Worm (Caenorhabditis elegans): ENCODE data around the gene acr-15.

The acr-15 gene

ce11 chrV:8534534-8535283 lies 17.8 kb upstream of the acr-15 start, which contains the start of the genes his-6 and his-5:
Gene his-6, minus strand, starts transcription at chrV:8534977.
Gene his-5, plus strand, starts transcription at chrV:8535214.
- TF ChIP-seq F39B2.1 (GFP tag; IDR thresholded peaks at IDR 0.05) (peak; percentile 98), pbrm-1 (GFP tag; IDR thresholded peaks at IDR 0.05) (0 out of 2 replicates have a peak, but pooled peaks have one; percentile 30), hmg-1.2 (GFP tag; IDR thresholded peaks at IDR 0.05) (peak; percentile 30; the same call in 1 of the 2 replicates), D2030.7 (GFP tag; IDR thresholded peaks at IDR 0.05) (peak; percentile 35; the same call in 1 of the 2 replicates), dox-1 (GFP tag; IDR thresholded peaks at IDR 0.05) (peak; percentile 69), C06A6.2 (GFP tag; conservative IDR thresholded peaks at IDR 0.05) (peak; percentile 58; the same call in 1 of the 2 replicates), mcd-1 (GFP tag; IDR thresholded peaks at IDR 0.05) (0 out of 2 replicates have a peak, but pooled peaks have one; percentile 36), sea-2 (GFP tag; IDR thresholded peaks at IDR 0.05) (0 out of 2 replicates have a peak, but pooled peaks have one; percentile 10)

ce11 chrV:8536213-8536612 lies 16.3 kb upstream of the acr-15 start, which contains the start of gene his-39:
Gene his-39, plus strand, starts transcription at chrV:8536513.
- no peak for TF ChIP-seq lin-26 (GFP tag; IDR thresholded peaks at IDR 0.05)
- no peak for TF ChIP-seq sdz-38 (tag; optimal IDR thresholded peaks at IDR 0.05)
- no peak for TF ChIP-seq chd-7 (tag; optimal IDR thresholded peaks at IDR 0.05)
- no peak for TF ChIP-seq dpl-1 (GFP tag; optimal IDR thresholded peaks at IDR 0.05)
- no peak for TF ChIP-seq ets-4 (GFP tag; optimal IDR thresholded peaks at IDR 0.05)
- no peak for TF ChIP-seq snpc-4 (GFP tag; optimal IDR thresholded peaks at IDR 0.05)
- no peak for TF ChIP-seq snpc-4 (tag; optimal IDR thresholded peaks at IDR 0.05)

ce11 chrV:8537031-8537430 lies 15.5 kb upstream of the acr-15 start, which contains the start of gene otpl-4:
Gene otpl-4, plus strand, starts transcription at chrV:8537331.
- TF ChIP-seq attf-5 (GFP tag; optimal IDR thresholded peaks at IDR 0.05) (no peak), rec-8 (tag; optimal IDR thresholded peaks at IDR 0.05) (no peak), mcd-1 (GFP tag; IDR thresholded peaks at IDR 0.05) (no peak), tlf-1 (GFP tag; optimal IDR thresholded peaks at IDR 0.05) (no peak), hrde-1 (tag; optimal IDR thresholded peaks at IDR 0.05; ENCODE audit: borderline replicate concordance) (no peak), tbx-9 (tag; optimal IDR thresholded peaks at IDR 0.05; ENCODE audit: borderline replicate concordance) (no peak), dpl-1 (GFP tag; optimal IDR thresholded peaks at IDR 0.05) (no peak), dpff-1 (tag; optimal IDR thresholded peaks at IDR 0.05) (no peak), gei-17 (GFP tag; optimal IDR thresholded peaks at IDR 0.05) (no peak), ztf-18 (tag; optimal IDR thresholded peaks at IDR 0.05) (no peak), lag-1 (GFP tag; IDR thresholded peaks at IDR 0.05) (no peak), athp-1 (tag; optimal IDR thresholded peaks at IDR 0.05) (no peak), F49E8.2 (tag; optimal IDR thresholded peaks at IDR 0.05; ENCODE audit: insufficient read depth) (no peak)

- TF ChIP-seq zfh-2 (GFP tag; conservative IDR thresholded peaks at IDR 0.05): peak; percentile 84
- no peak for TF ChIP-seq C17E4.6 (GFP tag; IDR thresholded peaks at IDR 0.05)
- TF ChIP-seq egrh-3 (GFP tag; IDR thresholded peaks at IDR 0.05): peak; percentile 69; the same call in 1 of the 2 replicates
- TF ChIP-seq F57A8.1 (GFP tag; optimal IDR thresholded peaks at IDR 0.05): peak; percentile 11
These were observed 6.8 kb upstream of the acr-15 start, which contains the start of the genes slc-17.8 and asns-1 for ce11 chrV:8545531-8546224. Gene slc-17.8, minus strand, starts transcription at chrV:8545581. Gene asns-1, plus strand, starts transcription at chrV:8546174.

Measured in whole organism, young adult.